Worm (Caenorhabditis elegans): ENCODE measurements around the gene fipr-12.

The fipr-12 gene

ce11 chrV:9970119-9970518, 27.0 kb downstream of the fipr-12 start (continued):
- TF ChIP-seq ref-2 (tag; optimal IDR thresholded peaks at IDR 0.05), result peak; percentile 83
- TF ChIP-seq elt-4 (tag; optimal IDR thresholded peaks at IDR 0.05), result peak; percentile 87
- peak; percentile 43 for TF ChIP-seq odd-2 (tag; optimal IDR thresholded peaks at IDR 0.05)
- peak; percentile 71 for TF ChIP-seq ets-4 (tag; optimal IDR thresholded peaks at IDR 0.05)
- TF ChIP-seq pha-4 (tag; optimal IDR thresholded peaks at IDR 0.05), result no peak
- peak; percentile 88 for TF ChIP-seq lin-11 (tag; optimal IDR thresholded peaks at IDR 0.05)
- TF ChIP-seq pros-1 (tag; optimal IDR thresholded peaks at IDR 0.05), result peak; percentile 60
- TF ChIP-seq ceh-30 (tag; optimal IDR thresholded peaks at IDR 0.05), result peak; percentile 38
- TF ChIP-seq ceh-19 (GFP tag; optimal IDR thresholded peaks at IDR 0.05), result peak; percentile 96
- peak; percentile 15 for TF ChIP-seq fkh-10 (GFP tag; optimal IDR thresholded peaks at IDR 0.05)
- TF ChIP-seq dve-1 (tag; optimal IDR thresholded peaks at IDR 0.05), result peak; percentile 76
- peak; percentile 81 for TF ChIP-seq eyg-1 (tag; optimal IDR thresholded peaks at IDR 0.05)
- peak; percentile 93 for TF ChIP-seq sox-4 (tag; optimal IDR thresholded peaks at IDR 0.05)
- TF ChIP-seq ceh-24 (tag; optimal IDR thresholded peaks at IDR 0.05), result peak; percentile 68
- TF ChIP-seq T23F11.4 (GFP tag; optimal IDR thresholded peaks at IDR 0.05), result peak; percentile 93
- peak; percentile 93 for TF ChIP-seq ceh-2 (tag; optimal IDR thresholded peaks at IDR 0.05)
- TF ChIP-seq unc-42 (tag; optimal IDR thresholded peaks at IDR 0.05), result peak; percentile 78
- TF ChIP-seq C38D4.7 (GFP tag; optimal IDR thresholded peaks at IDR 0.05), result peak; percentile 91
- TF ChIP-seq rnt-1 (tag; optimal IDR thresholded peaks at IDR 0.05), result peak; percentile 77
- peak; percentile 94 for TF ChIP-seq F13H6.1 (tag; optimal IDR thresholded peaks at IDR 0.05)
- TF ChIP-seq npax-4 (tag; optimal IDR thresholded peaks at IDR 0.05), result peak; percentile 90
- peak; percentile 94 for TF ChIP-seq ceh-6 (GFP tag; optimal IDR thresholded peaks at IDR 0.05)
- TF ChIP-seq ceh-9 (tag; optimal IDR thresholded peaks at IDR 0.05), result peak; percentile 90
- peak; percentile 78 for TF ChIP-seq ceh-48 (tag; optimal IDR thresholded peaks at IDR 0.05)
- TF ChIP-seq K09A11.1 (tag; optimal IDR thresholded peaks at IDR 0.05; ENCODE audit: insufficient read depth), result peak; percentile 61
- TF ChIP-seq ceh-45 (GFP tag; IDR thresholded peaks at IDR 0.05), result peak; percentile 87
- peak; percentile 78 for TF ChIP-seq nfya-1 (tag; optimal IDR thresholded peaks at IDR 0.05)
- peak; percentile 77 for TF ChIP-seq lim-6 (tag; optimal IDR thresholded peaks at IDR 0.05)
- peak; percentile 96 for TF ChIP-seq ttx-3 (tag; optimal IDR thresholded peaks at IDR 0.05)
- peak; percentile 89 for TF ChIP-seq K02D7.2 (tag; optimal IDR thresholded peaks at IDR 0.05)
- peak; percentile 69 for TF ChIP-seq mec-3 (tag; optimal IDR thresholded peaks at IDR 0.05; ENCODE audit: borderline replicate concordance)
- TF ChIP-seq fax-1 (tag; optimal IDR thresholded peaks at IDR 0.05), result peak; percentile 85
- TF ChIP-seq nhr-232 (tag; optimal IDR thresholded peaks at IDR 0.05), result peak; percentile 87
- TF ChIP-seq unc-86 (tag; optimal IDR thresholded peaks at IDR 0.05), result peak; percentile 95
- TF ChIP-seq sdc-2 (tag; optimal IDR thresholded peaks at IDR 0.05), result peak; percentile 85
- TF ChIP-seq ceh-14 (tag; optimal IDR thresholded peaks at IDR 0.05), result peak; percentile 95
- peak; percentile 79 for TF ChIP-seq hlh-8 (tag; optimal IDR thresholded peaks at IDR 0.05)
- TF ChIP-seq pat-9 (tag; optimal IDR thresholded peaks at IDR 0.05), result peak; percentile 95
- TF ChIP-seq nhr-11 (tag; optimal IDR thresholded peaks at IDR 0.05), result no peak
- peak; percentile 85 for TF ChIP-seq pag-3 (tag; optimal IDR thresholded peaks at IDR 0.05; ENCODE audit: borderline replicate concordance)
- TF ChIP-seq dmd-4 (tag; optimal IDR thresholded peaks at IDR 0.05; ENCODE audit: borderline replicate concordance), result peak; percentile 95
- TF ChIP-seq zip-5 (tag; optimal IDR thresholded peaks at IDR 0.05), result peak; percentile 74
- TF ChIP-seq madf-2 (tag; optimal IDR thresholded peaks at IDR 0.05), result peak; percentile 87
- peak; percentile 93 for TF ChIP-seq hlh-15 (tag; optimal IDR thresholded peaks at IDR 0.05)
- TF ChIP-seq ceh-31 (tag; optimal IDR thresholded peaks at IDR 0.05), result peak; percentile 82
- peak; percentile 63 for TF ChIP-seq ahr-1 (tag; optimal IDR thresholded peaks at IDR 0.05)
- TF ChIP-seq hlh-6 (tag; optimal IDR thresholded peaks at IDR 0.05), result peak; percentile 95
